Worm (Caenorhabditis elegans) whole organism, L2 larva: Measurements from ENCODE around the gene Y102A11A.1.

Experiments used
- aly-2 ChIP-seq: fragments of 150-350 bp; optimal IDR thresholded peaks from 2 replicates; lab custom pipeline; 2014; ENCODE audit warnings: missing biosample characterization, missing genetic modification characterization
- ama-1 ChIP-seq: fragments of 150-350 bp; optimal IDR thresholded peaks from 2 replicates; lab custom pipeline; 2018; ENCODE audit warnings: inconsistent platforms
- blmp-1 ChIP-seq: sonication (generic microtip); optimal IDR thresholded peaks from 2 replicates; lab custom pipeline; 2017; ENCODE audit warnings: missing genetic modification characterization, mild to moderate bottlenecking, missing compliant biosample characterization, antibody characterized with exemption, moderate library complexity; ENCODE audit not compliant: insufficient read depth
- elt-3 ChIP-seq: sonication (generic microtip); optimal IDR thresholded peaks from 2 replicates; lab custom pipeline; 2017; ENCODE audit warnings: missing biosample characterization, missing genetic modification characterization
- fos-1 ChIP-seq: fragments of 150-350 bp; optimal IDR thresholded peaks from 2 replicates; lab custom pipeline; 2014; ENCODE audit warnings: missing biosample characterization, missing genetic modification characterization
- lin-13 ChIP-seq: fragments of 150-350 bp; optimal IDR thresholded peaks from 2 replicates; lab custom pipeline; 2014; ENCODE audit warnings: missing biosample characterization, missing genetic modification reagents, missing genetic modification characterization
- lsy-2 ChIP-seq, 2 experiments: fragments of 150-350 bp in 1 of 2; sonication (generic microtip) in 1 of 2; optimal IDR thresholded peaks; 2 replicates each; lab custom pipeline; 2014 to 2017; ENCODE audit warnings: missing biosample characterization in 2 of 2, missing genetic modification characterization in 2 of 2
- nhr-11 ChIP-seq: fragments of 150-350 bp; optimal IDR thresholded peaks from 2 replicates; lab custom pipeline; 2014; ENCODE audit warnings: missing biosample characterization, missing genetic modification characterization
- nhr-12 ChIP-seq: fragments of 150-350 bp; optimal IDR thresholded peaks from 2 replicates; lab custom pipeline; 2014; ENCODE audit warnings: missing biosample characterization, missing genetic modification characterization
- nhr-129 ChIP-seq: fragments of 150-350 bp; optimal IDR thresholded peaks from 2 replicates; lab custom pipeline; 2014; ENCODE audit warnings: missing biosample characterization, missing genetic modification characterization
- nhr-237 ChIP-seq: fragments of 150-350 bp; optimal IDR thresholded peaks from 2 replicates; lab custom pipeline; 2014; ENCODE audit warnings: missing biosample characterization, missing genetic modification characterization
- ztf-1 ChIP-seq: fragments of 200-800 bp; sonication (Bioruptor generic); conservative IDR thresholded peaks from 2 replicates; pipeline ENCODE4 v1.3.6; 2022; ENCODE audit warnings: missing genetic modification characterization, missing compliant biosample characterization

ce11 chrX:2041448-2042138 is 10.0 kb upstream of the Y102A11A.1 start:
- no peak for TF ChIP-seq nhr-237 (tag; lab: Kevin White, UChicago)
- no peak for TF ChIP-seq fos-1
- TF ChIP-seq blmp-1: no peak
- no peak for TF ChIP-seq elt-3 (tag; lab: Kevin White, UChicago)
- TF ChIP-seq nhr-129 (tag; lab: Kevin White, UChicago): no peak
- TF ChIP-seq ztf-1 (GFP tag; lab: Robert Waterston, UW): no peak
- no peak for TF ChIP-seq aly-2 (tag; lab: Kevin White, UChicago)
- TF ChIP-seq nhr-12: no peak
- TF ChIP-seq ama-1 (lab: Kevin White, UChicago): no peak
- TF ChIP-seq lin-13 (GFP tag; lab: Kevin White, UChicago): no peak
- no peak for TF ChIP-seq lsy-2 (tag; optimal IDR thresholded peaks at IDR 0.05; lab: Kevin White, UChicago)
- TF ChIP-seq nhr-11 (tag; lab: Kevin White, UChicago): no peak
